Fruit fly (Drosophila melanogaster): ENCODE measurements around the gene Rga.
A peak's percentile ranks its signal among the peaks of the same experiment; 100 is the strongest.

Gene Rga

DNA sequence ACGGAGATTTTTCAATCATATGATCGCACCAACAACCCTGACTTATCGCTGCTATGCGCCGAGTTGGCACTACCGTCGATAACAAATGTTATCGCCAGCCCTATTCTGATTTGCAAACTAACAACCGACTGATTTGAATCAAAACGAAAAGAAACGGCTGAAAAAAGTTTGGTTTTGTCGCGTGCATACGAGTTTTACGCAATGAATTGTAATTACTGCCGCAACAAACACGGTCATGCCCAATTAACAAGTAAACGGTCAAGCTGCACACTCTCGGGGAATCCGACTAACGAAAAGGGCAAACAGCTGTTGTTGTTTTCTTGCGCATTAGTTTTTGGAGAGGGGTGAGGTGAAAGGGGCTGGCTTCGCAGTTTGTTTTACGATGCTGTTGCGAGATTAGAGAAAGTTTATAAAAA is 48.1 kb downstream of the Rga start, which contains the start of the genes CG14671 and CG12746 (continued):
- TF ChIP-seq CG14710 (tag; optimal IDR thresholded peaks at IDR 0.05) (peak; percentile 18), vvl (GFP tag; IDR thresholded peaks at IDR 0.05) (no peak), Dfd (GFP tag; optimal IDR thresholded peaks at IDR 0.05) (no peak), CG2120 (GFP tag; optimal IDR thresholded peaks at IDR 0.05) (no peak), Fer3 (tag; optimal IDR thresholded peaks at IDR 0.05) (no peak), CG1603 (tag; optimal IDR thresholded peaks at IDR 0.05) (peak; percentile 38), sim (GFP tag; IDR thresholded peaks at IDR 0.05) (no peak), zfh1 (GFP tag; IDR thresholded peaks at IDR 0.05) (no peak), pum (GFP tag; optimal IDR thresholded peaks at IDR 0.05) (no peak), lilli (GFP tag; optimal IDR thresholded peaks at IDR 0.05) (no peak), CG17385 (GFP tag; optimal IDR thresholded peaks at IDR 0.05) (no peak), tup (GFP tag; optimal IDR thresholded peaks at IDR 0.05) (no peak), CG16779 (GFP tag; IDR thresholded peaks at IDR 0.05) (no peak), E2f2 (GFP tag; IDR thresholded peaks at IDR 0.05) (peak; percentile 71), kay (GFP tag; optimal IDR thresholded peaks at IDR 0.05) (no peak), Ets65A (GFP tag) (no peak), tgo (GFP tag; IDR thresholded peaks at IDR 0.05) (no peak), CG3281 (GFP tag; optimal IDR thresholded peaks at IDR 0.05) (peak; percentile 99), yki (optimal IDR thresholded peaks at IDR 0.05) (no peak), pan (optimal IDR thresholded peaks at IDR 0.05) (no peak), pan (GFP tag; optimal IDR thresholded peaks at IDR 0.05 in 1 of 2, IDR thresholded peaks at IDR 0.05 in 1 of 2) (no peak), CG18011 (GFP tag; optimal IDR thresholded peaks at IDR 0.05) (no peak), dysf (GFP tag; IDR thresholded peaks at IDR 0.05) (no peak), Fer2 (tag; optimal IDR thresholded peaks at IDR 0.05) (no peak), BtbVII (GFP tag; optimal IDR thresholded peaks at IDR 0.05) (no peak), HLH54F (GFP tag; optimal IDR thresholded peaks at IDR 0.05) (no peak), CG2889 (GFP tag; IDR thresholded peaks at IDR 0.05) (no peak), Bteb2 (GFP tag; optimal IDR thresholded peaks at IDR 0.05) (no peak), Doc2 (GFP tag; IDR thresholded peaks at IDR 0.05) (no peak), CG4820 (GFP tag; optimal IDR thresholded peaks at IDR 0.05) (no peak), insv (GFP tag; optimal IDR thresholded peaks at IDR 0.05) (peak in 1 of 2 experiments; percentile 94), Oli (tag; optimal IDR thresholded peaks at IDR 0.05) (no peak), cato (GFP tag; optimal IDR thresholded peaks at IDR 0.05; ENCODE audit: borderline replicate concordance) (no peak), salm (tag; optimal IDR thresholded peaks at IDR 0.05) (no peak), BEAF-32 (GFP tag; optimal IDR thresholded peaks at IDR 0.05) (peak; percentile 28), hb (GFP tag; IDR thresholded peaks at IDR 0.05; ENCODE audit: partially characterized antibody) (no peak), cg (GFP tag; optimal IDR thresholded peaks at IDR 0.05) (no peak), CG13123 (GFP tag; optimal IDR thresholded peaks at IDR 0.05) (no peak), ind (GFP tag; optimal IDR thresholded peaks at IDR 0.05) (no peak), CG31365 (tag; optimal IDR thresholded peaks at IDR 0.05) (no peak), CG4617 (GFP tag; optimal IDR thresholded peaks at IDR 0.05; ENCODE audit: borderline replicate concordance) (peak; percentile 52), zen (tag; optimal IDR thresholded peaks at IDR 0.05) (no peak), Ssrp (tag; optimal IDR thresholded peaks at IDR 0.05) (no peak), vnd (GFP tag; IDR thresholded peaks at IDR 0.05; ENCODE audit: partially characterized antibody) (no peak), Sry-β (GFP tag; optimal IDR thresholded peaks at IDR 0.05) (peak; percentile 88), Hr51 (GFP tag; optimal IDR thresholded peaks at IDR 0.05) (no peak), twi (tag; optimal IDR thresholded peaks at IDR 0.05) (no peak), scrt (GFP tag; optimal IDR thresholded peaks at IDR 0.05) (no peak), jigr1 (GFP tag; IDR thresholded peaks at IDR 0.05) (no peak), repo (GFP tag; optimal IDR thresholded peaks at IDR 0.05) (no peak), CG11247 (GFP tag; IDR thresholded peaks at IDR 0.05) (no peak), vfl (GFP tag; optimal IDR thresholded peaks at IDR 0.05) (no peak), sens (GFP tag) (peak; percentile 79)

Measured in whole organism, embryonic.